Fruit fly (Drosophila melanogaster) whole organism, embryonic: Measurements from ENCODE around the gene TFAM.

Experiments
- Atf6 ChIP-seq: fragments of 200-800 bp; sonication (Bioruptor generic); IDR thresholded peaks from 2 replicates; pipeline ENCODE4 v1.3.6; 2022; ENCODE audit warnings: missing biosample characterization, missing genetic modification characterization
- Bteb2 ChIP-seq: fragments of 200-800 bp; sonication (Bioruptor generic); optimal IDR thresholded peaks from 2 replicates; lab custom pipeline; 2016; ENCODE audit warnings: missing biosample characterization, missing genetic modification characterization
- CG11247 ChIP-seq: fragments of 200-800 bp; sonication (Bioruptor generic); IDR thresholded peaks from 2 replicates; pipeline ENCODE4 v1.3.6; 2022; ENCODE audit warnings: missing biosample characterization, missing genetic modification characterization
- CG11696 ChIP-seq: fragments of 200-800 bp; sonication (Bioruptor generic); IDR thresholded peaks from 2 replicates; pipeline ENCODE4 v1.3.6; 2022; ENCODE audit warnings: missing biosample characterization, missing genetic modification characterization
- CG13775 ChIP-seq: fragments of 200-800 bp; sonication (Bioruptor generic); optimal IDR thresholded peaks from 3 replicates; lab custom pipeline; 2017; ENCODE audit warnings: missing biosample characterization, mild to moderate bottlenecking, missing genetic modification characterization
- CG14014 ChIP-seq: fragments of 200-800 bp; sonication (Bioruptor generic); IDR thresholded peaks from 2 replicates; pipeline ENCODE4 v1.3.6; 2022; ENCODE audit warnings: missing biosample characterization, missing genetic modification characterization
- CG1529 ChIP-seq: fragments of 200-800 bp; sonication (Bioruptor generic); optimal IDR thresholded peaks from 3 replicates; lab custom pipeline; 2018; ENCODE audit warnings: missing biosample characterization, missing genetic modification characterization
- CG16779 ChIP-seq: fragments of 200-800 bp; sonication (Bioruptor generic); IDR thresholded peaks from 2 replicates; pipeline ENCODE4 v1.3.6; 2022; ENCODE audit warnings: missing biosample characterization, missing genetic modification characterization
- CG17568 ChIP-seq: fragments of 200-800 bp; sonication (Bioruptor generic); optimal IDR thresholded peaks from 2 replicates; lab custom pipeline; 2018; ENCODE audit warnings: missing biosample characterization, mild to moderate bottlenecking, missing genetic modification characterization, moderate library complexity
- CG4328 ChIP-seq: fragments of 200-800 bp; sonication (Bioruptor generic); optimal IDR thresholded peaks from 3 replicates; lab custom pipeline; 2017; ENCODE audit warnings: missing biosample characterization, missing genetic modification reagents, missing genetic modification characterization
- CG4360 ChIP-seq: fragments of 200-800 bp; sonication (Bioruptor generic); IDR thresholded peaks from 2 replicates; pipeline ENCODE4 v1.3.6; 2022; ENCODE audit warnings: missing biosample characterization, missing genetic modification characterization
- CG7357 ChIP-seq: fragments of 200-800 bp; sonication (Bioruptor generic); IDR thresholded peaks from 3 replicates; pipeline ENCODE4 v1.3.6; 2022; ENCODE audit warnings: missing biosample characterization, missing genetic modification characterization
- CG7372 ChIP-seq: fragments of 200-800 bp; sonication (Bioruptor generic); IDR thresholded peaks from 2 replicates; pipeline ENCODE4 v1.3.6; 2022; ENCODE audit warnings: missing biosample characterization, missing genetic modification characterization
- CG7928 ChIP-seq: fragments of 200-800 bp; sonication (Bioruptor generic); optimal IDR thresholded peaks from 2 replicates; lab custom pipeline; 2017; ENCODE audit warnings: missing biosample characterization, mild to moderate bottlenecking, missing genetic modification characterization
- CG8089 ChIP-seq: fragments of 200-800 bp; sonication (Bioruptor generic); optimal IDR thresholded peaks from 3 replicates; lab custom pipeline; 2016; ENCODE audit warnings: missing biosample characterization, missing genetic modification characterization
- CoRest ChIP-seq: fragments of 200-800 bp; sonication (Bioruptor generic); optimal IDR thresholded peaks from 3 replicates; lab custom pipeline; 2018; ENCODE audit warnings: missing biosample characterization, mild to moderate bottlenecking, missing genetic modification characterization, moderate library complexity
- D19A ChIP-seq: fragments of 200-800 bp; optimal IDR thresholded peaks from 3 replicates; lab custom pipeline; 2019; ENCODE audit warnings: missing biosample characterization, mild to moderate bottlenecking, missing genetic modification characterization, moderate library complexity
- Dad ChIP-seq: fragments of 200-800 bp; sonication (Bioruptor generic); optimal IDR thresholded peaks from 3 replicates; lab custom pipeline; 2016; ENCODE audit warnings: missing biosample characterization, missing genetic modification characterization
- Deaf1 ChIP-seq: fragments of 200-800 bp; optimal IDR thresholded peaks from 3 replicates; lab custom pipeline; 2019; ENCODE audit warnings: missing biosample characterization, mild to moderate bottlenecking, missing genetic modification characterization, moderate library complexity
- Fer1 ChIP-seq: fragments of 200-800 bp; sonication (Bioruptor generic); optimal IDR thresholded peaks from 2 replicates; lab custom pipeline; 2017; ENCODE audit warnings: missing biosample characterization, mild to moderate bottlenecking, missing genetic modification characterization
- Lpt ChIP-seq: fragments of >200 bp; optimal IDR thresholded peaks from 2 replicates; lab custom pipeline; 2018; ENCODE audit warnings: missing biosample characterization, missing genetic modification characterization
- MBD-R2 ChIP-seq: fragments of 200-800 bp; sonication (Bioruptor generic); IDR thresholded peaks from 2 replicates; pipeline ENCODE4 v1.3.6; 2022; ENCODE audit warnings: missing biosample characterization, missing genetic modification characterization
- NfI ChIP-seq: fragments of 200-800 bp; sonication (Bioruptor generic); optimal IDR thresholded peaks from 3 replicates; lab custom pipeline; 2018; ENCODE audit warnings: missing biosample characterization, mild to moderate bottlenecking, missing genetic modification characterization, moderate library complexity
- Oli ChIP-seq: fragments of 200-800 bp; sonication (Bioruptor generic); optimal IDR thresholded peaks from 2 replicates; lab custom pipeline; 2018; ENCODE audit warnings: missing biosample characterization, mild to moderate bottlenecking, missing genetic modification characterization, moderate library complexity
- Opbp ChIP-seq: fragments of 200-800 bp; sonication (Bioruptor generic); IDR thresholded peaks from 3 replicates; pipeline ENCODE4 v1.3.6; 2022; ENCODE audit warnings: missing biosample characterization, missing genetic modification characterization; ENCODE audit not compliant: partially characterized antibody
- Pdp1 ChIP-seq, 2 experiments: fragments of 200-800 bp; sonication (Bioruptor generic); optimal IDR thresholded peaks; 3 replicates each; lab custom pipeline; 2016; ENCODE audit warnings: missing biosample characterization in 2 of 2, missing genetic modification characterization in 2 of 2, mild to moderate bottlenecking in 1 of 2, moderate library complexity in 1 of 2
- Rfx ChIP-seq: fragments of 200-800 bp; sonication (Bioruptor generic); IDR thresholded peaks from 2 replicates; pipeline ENCODE4 v1.3.6; 2022; ENCODE audit warnings: missing biosample characterization, missing genetic modification characterization
- Taf1 ChIP-seq: fragments of 200-800 bp; sonication (Bioruptor generic); IDR thresholded peaks from 2 replicates; pipeline ENCODE4 v1.3.6; 2022; ENCODE audit warnings: missing biosample characterization, missing genetic modification characterization
- amos ChIP-seq: fragments of 200-800 bp; sonication (Bioruptor generic); IDR thresholded peaks from 2 replicates; pipeline ENCODE4 v1.3.6; 2022; ENCODE audit warnings: missing biosample characterization, missing genetic modification characterization; ENCODE audit not compliant: partially characterized antibody
- bowl ChIP-seq: fragments of 200-800 bp; sonication (Bioruptor generic); IDR thresholded peaks from 2 replicates; pipeline ENCODE4 v1.3.6; 2022; ENCODE audit warnings: missing biosample characterization, missing genetic modification characterization
- caup ChIP-seq: fragments of 200-800 bp; sonication (Bioruptor generic); optimal IDR thresholded peaks from 3 replicates; lab custom pipeline; 2017; ENCODE audit warnings: missing biosample characterization, mild to moderate bottlenecking, missing genetic modification characterization, moderate library complexity; ENCODE audit not compliant: severe bottlenecking
- dmrt99B ChIP-seq: fragments of 200-800 bp; sonication (Bioruptor generic); optimal IDR thresholded peaks from 2 replicates; lab custom pipeline; 2018; ENCODE audit warnings: missing biosample characterization, mild to moderate bottlenecking, missing genetic modification characterization, moderate library complexity
- ftz-f1 ChIP-seq: fragments of 200-800 bp; sonication (Bioruptor generic); optimal IDR thresholded peaks from 2 replicates; lab custom pipeline; 2016; ENCODE audit warnings: missing biosample characterization, missing genetic modification characterization
- gce ChIP-seq: fragments of 200-800 bp; sonication (Bioruptor generic); IDR thresholded peaks from 3 replicates; pipeline ENCODE4 v1.3.6; 2022; ENCODE audit warnings: missing biosample characterization, missing genetic modification characterization
- gem ChIP-seq: fragments of 200-800 bp; sonication (Bioruptor generic); optimal IDR thresholded peaks from 2 replicates; lab custom pipeline; 2019; ENCODE audit warnings: missing biosample characterization, mild to moderate bottlenecking, missing genetic modification characterization, moderate library complexity
- hb ChIP-seq: fragments of 200-800 bp; sonication (Bioruptor generic); IDR thresholded peaks from 3 replicates; pipeline ENCODE4 v1.3.6; 2022; ENCODE audit warnings: missing biosample characterization, missing genetic modification characterization; ENCODE audit not compliant: partially characterized antibody
- inv ChIP-seq: fragments of 200-800 bp; sonication (Bioruptor generic); IDR thresholded peaks from 2 replicates; pipeline ENCODE4 v1.3.6; 2022; ENCODE audit warnings: missing biosample characterization, missing genetic modification characterization; ENCODE audit not compliant: partially characterized antibody
- pfk ChIP-seq: fragments of 200-800 bp; sonication (Bioruptor generic); optimal IDR thresholded peaks from 2 replicates; lab custom pipeline; 2018; ENCODE audit warnings: missing biosample characterization, mild to moderate bottlenecking, missing genetic modification characterization, moderate library complexity
- phol ChIP-seq: fragments of 200-800 bp; sonication (Bioruptor generic); optimal IDR thresholded peaks from 3 replicates; lab custom pipeline; 2018; ENCODE audit warnings: missing biosample characterization, mild to moderate bottlenecking, missing genetic modification characterization, moderate library complexity
- pros ChIP-seq: fragments of 200-800 bp; sonication (Bioruptor generic); optimal IDR thresholded peaks from 3 replicates; lab custom pipeline; 2019; ENCODE audit warnings: missing biosample characterization, mild to moderate bottlenecking, missing genetic modification characterization, moderate library complexity
- sd ChIP-seq: fragments of 200-800 bp; sonication (Bioruptor generic); optimal IDR thresholded peaks from 3 replicates; lab custom pipeline; 2018; ENCODE audit warnings: missing biosample characterization, mild to moderate bottlenecking, missing genetic modification characterization, moderate library complexity
- slbo ChIP-seq: fragments of 200-800 bp; sonication (Bioruptor generic); IDR thresholded peaks from 2 replicates; pipeline ENCODE4 v1.3.6; 2022; ENCODE audit warnings: missing biosample characterization, missing genetic modification characterization
- slou ChIP-seq: fragments of 200-800 bp; sonication (Bioruptor generic); optimal IDR thresholded peaks from 3 replicates; lab custom pipeline; 2016; ENCODE audit warnings: missing biosample characterization, missing genetic modification characterization
- tin ChIP-seq: fragments of 200-800 bp; sonication (Bioruptor generic); optimal IDR thresholded peaks from 3 replicates; lab custom pipeline; 2016; ENCODE audit warnings: missing biosample characterization, missing genetic modification characterization
- toy ChIP-seq: fragments of 200-800 bp; sonication (Bioruptor generic); IDR thresholded peaks from 2 replicates; pipeline ENCODE4 v1.3.6; 2022; ENCODE audit warnings: missing biosample characterization, missing genetic modification characterization
- ttk ChIP-seq: fragments of 200-800 bp; sonication (Bioruptor generic); IDR thresholded peaks from 2 replicates; pipeline ENCODE4 v2.1.2; 2022; ENCODE audit warnings: missing biosample characterization, missing genetic modification characterization
- usp ChIP-seq: fragments of >200 bp; optimal IDR thresholded peaks from 2 replicates; lab custom pipeline; 2017; ENCODE audit warnings: missing biosample characterization, missing genetic modification characterization
- vfl ChIP-seq: fragments of 200-800 bp; sonication (Bioruptor generic); optimal IDR thresholded peaks from 2 replicates; lab custom pipeline; 2016; ENCODE audit warnings: missing biosample characterization, missing genetic modification characterization
- vvl ChIP-seq: fragments of 200-800 bp; sonication (Bioruptor generic); IDR thresholded peaks from 2 replicates; pipeline ENCODE4 v1.3.6; 2022; ENCODE audit warnings: missing biosample characterization, missing genetic modification characterization
- wor ChIP-seq: fragments of 200-800 bp; sonication (Bioruptor generic); IDR thresholded peaks from 2 replicates; pipeline ENCODE4 v1.3.6; 2022; ENCODE audit warnings: missing biosample characterization, missing genetic modification characterization
- zf30C ChIP-seq: fragments of 200-800 bp; sonication (Bioruptor generic); optimal IDR thresholded peaks from 3 replicates; lab custom pipeline; 2018; ENCODE audit warnings: missing biosample characterization, mild to moderate bottlenecking, missing genetic modification characterization

Gene TFAM

dm6 chr3R:20555720-20556280 is 21.0 kb downstream of the TFAM start (continued):
- TF ChIP-seq MBD-R2 (GFP tag; lab: Robert Waterston, UW) (no peak), sd (tag; lab: Kevin White, UChicago) (peak; percentile 4), amos (GFP tag; lab: Robert Waterston, UW) (no peak), Taf1 (GFP tag; lab: Robert Waterston, UW) (no peak), wor (GFP tag; lab: Robert Waterston, UW) (no peak), Deaf1 (no peak), tin (GFP tag; lab: Kevin White, UChicago) (no peak), NfI (no peak), pros (GFP tag; lab: Kevin White, UChicago) (peak; percentile 50), ttk (GFP tag; lab: Robert Waterston, UW) (no peak), Fer1 (no peak), Bteb2 (GFP tag; lab: Kevin White, UChicago) (no peak), slou (GFP tag; lab: Kevin White, UChicago) (no peak), CG17568 (no peak), gce (GFP tag; lab: Robert Waterston, UW) (peak; percentile 80; the same call in 2 of the 3 replicates), phol (no peak), CG13775 (no peak), Dad (GFP tag; lab: Kevin White, UChicago) (no peak), CG4328 (GFP tag; lab: Kevin White, UChicago) (peak; percentile 90), CG7372 (GFP tag; lab: Robert Waterston, UW) (no peak; the same call in 1 of the 2 replicates), slbo (GFP tag; lab: Robert Waterston, UW) (no peak), dmrt99B (no peak), usp (GFP tag; lab: Kevin White, UChicago) (no peak), CG11696 (GFP tag; lab: Robert Waterston, UW) (no peak), ftz-f1 (GFP tag; lab: Kevin White, UChicago) (no peak), CG16779 (no peak), gem (tag; lab: Kevin White, UChicago) (no peak), bowl (GFP tag; lab: Robert Waterston, UW) (no peak), Rfx (GFP tag; lab: Robert Waterston, UW) (no peak), CG7357 (GFP tag; lab: Robert Waterston, UW) (no peak), inv (GFP tag; lab: Robert Waterston, UW) (no peak), zf30C (no peak), CG8089 (no peak), CG1529 (GFP tag; lab: Kevin White, UChicago) (no peak), CG11247 (GFP tag; lab: Robert Waterston, UW) (no peak), Atf6 (GFP tag; lab: Robert Waterston, UW) (no peak), CG7928 (no peak), vfl (GFP tag; lab: Kevin White, UChicago) (no peak), CoRest (tag; lab: Kevin White, UChicago) (no peak), Pdp1 (GFP tag; optimal IDR thresholded peaks at IDR 0.05; lab: Kevin White, UChicago) (peak in 1 of 2 experiments; percentile 12), pfk (peak; percentile 75), Oli (tag; lab: Kevin White, UChicago) (no peak), caup (peak; percentile 43), CG14014 (no peak), vvl (peak; percentile 22; the same call in 1 of the 2 replicates), D19A (tag; lab: Kevin White, UChicago) (no peak), toy (GFP tag; lab: Robert Waterston, UW) (no peak), Lpt (GFP tag; lab: Kevin White, UChicago) (no peak), Opbp (no peak), CG4360 (peak; percentile 7; the same call in 1 of the 2 replicates), hb (no peak)
